Worm (Caenorhabditis elegans) whole organism, L4 larva: ENCODE data around the gene spe-45.

Source experiments
- D1046.2 ChIP-seq: fragments of 200-800 bp; sonication (Bioruptor generic); IDR thresholded peaks from 2 replicates; pipeline ENCODE4 v1.3.6; 2022; ENCODE audit warnings: missing genetic modification characterization, missing compliant biosample characterization
- F26F4.8 ChIP-seq: fragments of 200-800 bp; sonication (Bioruptor generic); conservative IDR thresholded peaks from 2 replicates; pipeline ENCODE4 v1.3.6; 2022; ENCODE audit warnings: missing genetic modification characterization, missing compliant biosample characterization
- F44E2.7 ChIP-seq: fragments of 200-800 bp; sonication (Bioruptor generic); IDR thresholded peaks from 2 replicates; pipeline ENCODE4 v2.1.2; 2022; ENCODE audit warnings: missing genetic modification characterization, missing compliant biosample characterization
- R02D3.7 ChIP-seq: fragments of 150-350 bp; sonication (generic microtip); optimal IDR thresholded peaks from 3 replicates; lab custom pipeline; 2014; ENCODE audit warnings: missing biosample characterization, missing genetic modification characterization
- T20F7.1 ChIP-seq: fragments of 200-800 bp; sonication (Bioruptor generic); optimal IDR thresholded peaks from 2 replicates; lab custom pipeline; 2018; ENCODE audit warnings: mild to moderate bottlenecking, missing genetic modification characterization, missing compliant biosample characterization
- Y105C5A.15 ChIP-seq: fragments of 200-800 bp; sonication (Bioruptor generic); IDR thresholded peaks from 2 replicates; pipeline ENCODE4 v1.3.6; 2022; ENCODE audit warnings: missing genetic modification characterization, missing compliant biosample characterization
- Y5F2A.4 ChIP-seq: fragments of 200-800 bp; sonication (Bioruptor generic); optimal IDR thresholded peaks from 2 replicates; lab custom pipeline; 2018; ENCODE audit warnings: mild to moderate bottlenecking, missing genetic modification characterization, missing compliant biosample characterization
- ZK337.2 ChIP-seq: fragments of 200-800 bp; sonication (Bioruptor generic); IDR thresholded peaks from 2 replicates; pipeline ENCODE4 v1.3.6; 2022; ENCODE audit warnings: missing genetic modification reagents, missing genetic modification characterization, missing compliant biosample characterization
- ama-1 ChIP-seq: fragments of 150-350 bp; optimal IDR thresholded peaks from 2 replicates; lab custom pipeline; 2014; ENCODE audit warnings: inconsistent platforms, mixed read lengths
- ceh-32 ChIP-seq: sonication (generic microtip); optimal IDR thresholded peaks from 2 replicates; lab custom pipeline; 2016; ENCODE audit warnings: mild to moderate bottlenecking, missing genetic modification characterization, missing compliant biosample characterization; ENCODE audit not compliant: poor library complexity
- ctbp-1 ChIP-seq: fragments of 200-800 bp; sonication (Bioruptor generic); IDR thresholded peaks from 2 replicates; pipeline ENCODE4 v1.3.6; 2022; ENCODE audit warnings: missing genetic modification reagents, missing genetic modification characterization, missing compliant biosample characterization
- daf-16 ChIP-seq, 3 experiments: sonication (generic microtip); optimal IDR thresholded peaks; 2 replicates each; lab custom pipeline; 2016 to 2017; ENCODE audit warnings: missing genetic modification characterization in 3 of 3, missing genetic modification reagents in 3 of 3, mild to moderate bottlenecking in 2 of 3, missing compliant biosample characterization in 2 of 3, missing biosample characterization in 1 of 3, moderate library complexity in 1 of 3
- daf-19 ChIP-seq: fragments of 200-800 bp; sonication (Bioruptor generic); conservative IDR thresholded peaks from 2 replicates; pipeline ENCODE4 v1.3.6; 2022; ENCODE audit warnings: missing genetic modification characterization, missing compliant biosample characterization
- dmd-8 ChIP-seq: fragments of 200-800 bp; sonication (Bioruptor generic); IDR thresholded peaks from 2 replicates; pipeline ENCODE4 v1.3.6; 2022; ENCODE audit warnings: missing genetic modification characterization, missing compliant biosample characterization
- egl-43 ChIP-seq: fragments of 200-800 bp; sonication (Bioruptor generic); IDR thresholded peaks from 2 replicates; pipeline ENCODE4 v1.3.6; 2022; ENCODE audit warnings: missing genetic modification reagents, missing genetic modification characterization, missing compliant biosample characterization
- gei-8 ChIP-seq: fragments of 200-800 bp; sonication (Bioruptor generic); optimal IDR thresholded peaks from 2 replicates; lab custom pipeline; 2018; ENCODE audit warnings: mild to moderate bottlenecking, missing genetic modification characterization, missing compliant biosample characterization
- hif-1 ChIP-seq, 2 experiments: sonication (generic microtip); optimal IDR thresholded peaks; 2 replicates each; lab custom pipeline; 2016 to 2017; ENCODE audit warnings: missing compliant biosample characterization in 2 of 2, missing genetic modification characterization in 2 of 2, missing genetic modification reagents in 2 of 2, missing genotype in 2 of 2, mild to moderate bottlenecking in 1 of 2
- jun-1 ChIP-seq: fragments of 150-350 bp; optimal IDR thresholded peaks from 2 replicates; lab custom pipeline; 2014; ENCODE audit warnings: missing biosample characterization, missing genetic modification reagents, missing genetic modification characterization
- lim-7 ChIP-seq: fragments of 200-800 bp; sonication (Bioruptor generic); IDR thresholded peaks from 2 replicates; pipeline ENCODE4 v1.3.6; 2022; ENCODE audit warnings: missing genetic modification characterization, missing compliant biosample characterization
- lin-1 ChIP-seq: fragments of 200-800 bp; sonication (Bioruptor generic); IDR thresholded peaks from 2 replicates; pipeline ENCODE4 v1.3.6; 2022; ENCODE audit warnings: missing genetic modification reagents, missing genetic modification characterization, missing compliant biosample characterization
- lin-13 ChIP-seq: fragments of 150-350 bp; optimal IDR thresholded peaks from 2 replicates; lab custom pipeline; 2014; ENCODE audit warnings: missing biosample characterization, missing genetic modification reagents, missing genetic modification characterization
- lir-3 ChIP-seq: sonication (generic microtip); optimal IDR thresholded peaks from 2 replicates; lab custom pipeline; 2016; ENCODE audit warnings: mild to moderate bottlenecking, missing genetic modification characterization, missing compliant biosample characterization
- lsy-2 ChIP-seq, 2 experiments: fragments of 150-350 bp in 1 of 2; sonication (generic microtip) in 1 of 2; optimal IDR thresholded peaks; 2 replicates each; lab custom pipeline; 2014 to 2017; ENCODE audit warnings: missing biosample characterization in 2 of 2, missing genetic modification characterization in 2 of 2
- madf-5 ChIP-seq, 2 experiments: fragments of 200-800 bp; sonication (Bioruptor generic); IDR thresholded peaks; 2 replicates each; pipeline ENCODE4 v1.3.6; 2022; ENCODE audit warnings: missing compliant biosample characterization in 2 of 2, missing genetic modification characterization in 2 of 2
- mdl-1 ChIP-seq, 2 experiments: fragments of 150-350 bp in 1 of 2; sonication (generic microtip) in 1 of 2; optimal IDR thresholded peaks; 2 replicates each; lab custom pipeline; 2014 to 2017; ENCODE audit warnings: missing biosample characterization in 2 of 2, missing genetic modification characterization in 2 of 2
- mdt-29 ChIP-seq: fragments of 200-800 bp; sonication (Bioruptor generic); IDR thresholded peaks from 2 replicates; pipeline ENCODE4 v1.3.6; 2022; ENCODE audit warnings: missing genetic modification reagents, missing genetic modification characterization, missing compliant biosample characterization
- mep-1 ChIP-seq: fragments of 150-350 bp; sonication (generic microtip); optimal IDR thresholded peaks from 3 replicates; lab custom pipeline; 2014; ENCODE audit warnings: missing biosample characterization, missing genetic modification characterization
- mes-2 ChIP-seq: sonication (generic microtip); optimal IDR thresholded peaks from 2 replicates; lab custom pipeline; 2016; ENCODE audit warnings: missing genotype, mild to moderate bottlenecking, missing genetic modification characterization, missing compliant biosample characterization; ENCODE audit not compliant: poor library complexity, severe bottlenecking
- mxl-3 ChIP-seq: fragments of 200-800 bp; sonication (Bioruptor generic); optimal IDR thresholded peaks from 2 replicates; lab custom pipeline; 2018; ENCODE audit warnings: mild to moderate bottlenecking, missing genetic modification characterization, missing compliant biosample characterization
- nhr-237 ChIP-seq: sonication (generic microtip); optimal IDR thresholded peaks from 2 replicates; lab custom pipeline; 2017; ENCODE audit warnings: missing biosample characterization, missing genetic modification characterization
- nhr-41 ChIP-seq: fragments of 200-800 bp; sonication (Bioruptor generic); IDR thresholded peaks from 2 replicates; pipeline ENCODE4 v1.3.6; 2022; ENCODE audit warnings: missing genetic modification reagents, missing genetic modification characterization, missing compliant biosample characterization
- nhr-42 ChIP-seq: fragments of 200-800 bp; sonication (Bioruptor generic); IDR thresholded peaks from 2 replicates; pipeline ENCODE4 v1.3.6; 2022; ENCODE audit warnings: missing genetic modification characterization, missing compliant biosample characterization
- nhr-48 ChIP-seq: sonication (generic microtip); optimal IDR thresholded peaks from 2 replicates; lab custom pipeline; 2016; ENCODE audit warnings: mild to moderate bottlenecking, missing genetic modification characterization, missing compliant biosample characterization
- sdz-12 ChIP-seq: fragments of 200-800 bp; sonication (Bioruptor generic); optimal IDR thresholded peaks from 2 replicates; lab custom pipeline; 2018; ENCODE audit warnings: mild to moderate bottlenecking, missing genetic modification characterization, missing compliant biosample characterization
- set-16 ChIP-seq: fragments of 200-800 bp; sonication (Bioruptor generic); IDR thresholded peaks from 2 replicates; pipeline ENCODE4 v1.3.6; 2022; ENCODE audit warnings: missing genetic modification reagents, missing genetic modification characterization, missing compliant biosample characterization
- snpc-4 ChIP-seq: fragments of 150-350 bp; optimal IDR thresholded peaks from 2 replicates; lab custom pipeline; 2014; ENCODE audit warnings: missing biosample characterization, missing genetic modification characterization
- spr-1 ChIP-seq: sonication (generic microtip); optimal IDR thresholded peaks from 2 replicates; lab custom pipeline; 2016; ENCODE audit warnings: mild to moderate bottlenecking, missing genetic modification characterization, missing compliant biosample characterization
- spr-3 ChIP-seq: fragments of 200-800 bp; sonication (Bioruptor generic); optimal IDR thresholded peaks from 2 replicates; lab custom pipeline; 2018; ENCODE audit warnings: mild to moderate bottlenecking, missing genetic modification characterization, missing compliant biosample characterization
- tra-1 ChIP-seq: fragments of 200-800 bp; sonication (Bioruptor generic); IDR thresholded peaks from 2 replicates; pipeline ENCODE4 v1.3.6; 2022; ENCODE audit warnings: missing genetic modification reagents, missing genetic modification characterization, missing compliant biosample characterization
- unc-62 ChIP-seq, 3 experiments: fragments of 150-350 bp in 1 of 3; sonication (generic microtip); optimal IDR thresholded peaks in 2 of 3; peaks in 1 of 3; 1 replicate in 1 of 3; 2 replicates in 2 of 3; lab custom pipeline; 2014 to 2017; ENCODE audit warnings: missing biosample characterization in 3 of 3, missing genetic modification characterization in 3 of 3, missing genetic modification reagents in 3 of 3, missing genotype in 1 of 3
- zfp-2 ChIP-seq: sonication (generic microtip); optimal IDR thresholded peaks from 2 replicates; lab custom pipeline; 2016; ENCODE audit warnings: mild to moderate bottlenecking, missing genetic modification characterization, missing compliant biosample characterization
- zfp-3 ChIP-seq: fragments of 200-800 bp; sonication (Bioruptor generic); conservative IDR thresholded peaks from 2 replicates; pipeline ENCODE4 v1.3.6; 2022; ENCODE audit warnings: missing genetic modification reagents, missing genetic modification characterization, missing compliant biosample characterization
- zip-11 ChIP-seq: fragments of 200-800 bp; sonication (Bioruptor generic); IDR thresholded peaks from 2 replicates; pipeline ENCODE4 v1.3.6; 2022; ENCODE audit warnings: missing genetic modification characterization, missing compliant biosample characterization
- ztf-11 ChIP-seq: fragments of 150-350 bp; optimal IDR thresholded peaks from 2 replicates; lab custom pipeline; 2014; ENCODE audit warnings: missing biosample characterization, missing genetic modification characterization

The spe-45 gene

ce11 chrIV:12417536-12418195 lies 27.8 kb upstream of the spe-45 start, which contains the start of gene F08G5.3 (continued):
- no peak for TF ChIP-seq snpc-4 (tag; lab: Kevin White, UChicago)
- TF ChIP-seq set-16 (GFP tag; lab: Robert Waterston, UW) = no peak
- TF ChIP-seq madf-5 (GFP tag; IDR thresholded peaks at IDR 0.05; lab: Robert Waterston, UW) = peak in 1 of 2 experiments; percentile 66; a peak in 1 of 4 replicates
- TF ChIP-seq mdl-1 (tag; optimal IDR thresholded peaks at IDR 0.05; lab: Kevin White, UChicago) = no peak
- TF ChIP-seq dmd-8 (GFP tag; lab: Robert Waterston, UW) = peak; percentile 82
- TF ChIP-seq ama-1 = no peak
- no peak for TF ChIP-seq zip-11 (GFP tag; lab: Robert Waterston, UW)
- no peak for TF ChIP-seq unc-62 (GFP tag; optimal IDR thresholded peaks at IDR 0.05 in 1 of 2; lab: Kevin White, UChicago)
- no peak for TF ChIP-seq unc-62 (tag; optimal IDR thresholded peaks at IDR 0.05; lab: Kevin White, UChicago)
- no peak for TF ChIP-seq ztf-11 (tag; lab: Kevin White, UChicago)
- TF ChIP-seq F44E2.7 (GFP tag; lab: Robert Waterston, UW) = no peak
- no peak for TF ChIP-seq daf-19
- no peak for TF ChIP-seq lin-13 (GFP tag; lab: Kevin White, UChicago)
- no peak for TF ChIP-seq R02D3.7 (tag; lab: Kevin White, UChicago)
- peak in 1 of 2 experiments; percentile 58 for TF ChIP-seq lsy-2 (tag; optimal IDR thresholded peaks at IDR 0.05; lab: Kevin White, UChicago)
- peak; percentile 78 for TF ChIP-seq tra-1 (GFP tag; lab: Robert Waterston, UW)
- peak; percentile 25 for TF ChIP-seq Y5F2A.4 (GFP tag; lab: Kevin White, UChicago)

ce11 chrIV:12416629-12417404 lies 26.9 kb upstream of the spe-45 start:
- TF ChIP-seq ctbp-1 (GFP tag; lab: Robert Waterston, UW) (no peak), egl-43 (GFP tag; lab: Robert Waterston, UW) (peak; percentile 73), F26F4.8 (peak; percentile 72), lim-7 (GFP tag; lab: Robert Waterston, UW) (peak; percentile 63), mes-2 (tag; lab: Kevin White, UChicago) (peak; percentile 56), sdz-12 (GFP tag; lab: Kevin White, UChicago) (peak; percentile 21), dmd-8 (GFP tag; lab: Robert Waterston, UW) (peak; percentile 42; the same call in 1 of the 2 replicates), nhr-41 (GFP tag; lab: Robert Waterston, UW) (peak; percentile 62; the same call in 1 of the 2 replicates), ztf-11 (tag; lab: Kevin White, UChicago) (no peak), spr-3 (GFP tag; lab: Kevin White, UChicago) (no peak), R02D3.7 (tag; lab: Kevin White, UChicago) (no peak), mdt-29 (GFP tag; lab: Robert Waterston, UW) (no peak), nhr-48 (tag; lab: Kevin White, UChicago) (peak; percentile 20), Y105C5A.15 (GFP tag; lab: Robert Waterston, UW) (no peak), nhr-237 (tag; lab: Kevin White, UChicago) (no peak), lin-1 (GFP tag; lab: Robert Waterston, UW) (no peak), daf-16 (GFP tag; optimal IDR thresholded peaks at IDR 0.05; lab: Kevin White, UChicago) (peak in 1 of 2 experiments; percentile 31), daf-16 (tag; optimal IDR thresholded peaks at IDR 0.05; lab: Kevin White, UChicago) (peak; percentile 45), madf-5 (GFP tag; IDR thresholded peaks at IDR 0.05; lab: Robert Waterston, UW) (no peak), lir-3 (tag; lab: Kevin White, UChicago) (peak; percentile 45), hif-1 (tag; optimal IDR thresholded peaks at IDR 0.05; lab: Kevin White, UChicago) (no peak), ceh-32 (tag; lab: Kevin White, UChicago) (no peak), lin-13 (GFP tag; lab: Kevin White, UChicago) (no peak), gei-8 (GFP tag; lab: Kevin White, UChicago) (peak; percentile 19), D1046.2 (GFP tag; lab: Robert Waterston, UW) (no peak; the same call in 1 of the 2 replicates), zfp-2 (tag; lab: Kevin White, UChicago) (no peak), T20F7.1 (GFP tag; lab: Kevin White, UChicago) (no peak), jun-1 (tag; lab: Kevin White, UChicago) (no peak), daf-19 (peak; percentile 63; the same call in 1 of the 2 replicates), F44E2.7 (GFP tag; lab: Robert Waterston, UW) (0 out of 2 replicates have a peak, but pooled peaks have one; percentile 5), mep-1 (tag; lab: Kevin White, UChicago) (peak; percentile 21), zfp-3 (no peak), mxl-3 (GFP tag; lab: Kevin White, UChicago) (no peak), spr-1 (tag; lab: Kevin White, UChicago) (peak; percentile 50), set-16 (GFP tag; lab: Robert Waterston, UW) (no peak), nhr-42 (no peak), ZK337.2 (GFP tag; lab: Robert Waterston, UW) (no peak)
